Worm (Caenorhabditis elegans) whole organism, late embryonic: ENCODE results near the gene twk-9.

Experiments used
- C08G9.2 ChIP-seq: sonication (generic microtip); optimal IDR thresholded peaks from 2 replicates; lab custom pipeline; 2016; ENCODE audit warnings: mild to moderate bottlenecking, missing genetic modification characterization, moderate library complexity, missing compliant biosample characterization
- C38D4.7 ChIP-seq: fragments of 200-800 bp; sonication (Bioruptor generic); optimal IDR thresholded peaks from 2 replicates; lab custom pipeline; 2018; ENCODE audit warnings: mild to moderate bottlenecking, missing genetic modification characterization, moderate library complexity, missing compliant biosample characterization
- F13H6.1 ChIP-seq: sonication (generic microtip); optimal IDR thresholded peaks from 2 replicates; lab custom pipeline; 2016; ENCODE audit warnings: missing genetic modification characterization, missing compliant biosample characterization
- K02D7.2 ChIP-seq: sonication (generic microtip); optimal IDR thresholded peaks from 2 replicates; lab custom pipeline; 2017; ENCODE audit warnings: mild to moderate bottlenecking, missing genetic modification characterization, missing compliant biosample characterization
- T23F11.4 ChIP-seq: fragments of 200-800 bp; sonication (Bioruptor generic); optimal IDR thresholded peaks from 2 replicates; lab custom pipeline; 2018; ENCODE audit warnings: mild to moderate bottlenecking, missing genetic modification characterization, missing compliant biosample characterization
- ahr-1 ChIP-seq: sonication (generic microtip); optimal IDR thresholded peaks from 2 replicates; lab custom pipeline; 2016; ENCODE audit warnings: missing genetic modification characterization, missing compliant biosample characterization
- ceh-14 ChIP-seq: sonication (generic microtip); optimal IDR thresholded peaks from 2 replicates; lab custom pipeline; 2016; ENCODE audit warnings: missing genotype, missing genetic modification characterization, missing compliant biosample characterization
- ceh-18 ChIP-seq: sonication (generic microtip); optimal IDR thresholded peaks from 2 replicates; lab custom pipeline; 2016; ENCODE audit warnings: missing genetic modification characterization, missing compliant biosample characterization
- ceh-19 ChIP-seq: fragments of 200-800 bp; sonication (Bioruptor generic); optimal IDR thresholded peaks from 2 replicates; lab custom pipeline; 2018; ENCODE audit warnings: mild to moderate bottlenecking, missing genetic modification characterization, missing compliant biosample characterization
- ceh-31 ChIP-seq: sonication (generic microtip); optimal IDR thresholded peaks from 2 replicates; lab custom pipeline; 2016; ENCODE audit warnings: missing genetic modification characterization, missing compliant biosample characterization
- ceh-6 ChIP-seq: fragments of 200-800 bp; sonication (Bioruptor generic); optimal IDR thresholded peaks from 2 replicates; lab custom pipeline; 2018; ENCODE audit warnings: mild to moderate bottlenecking, missing genetic modification characterization, missing compliant biosample characterization
- ceh-9 ChIP-seq: sonication (generic microtip); optimal IDR thresholded peaks from 2 replicates; lab custom pipeline; 2016; ENCODE audit warnings: mild to moderate bottlenecking, missing genetic modification characterization, inconsistent platforms, missing compliant biosample characterization
- dmd-4 ChIP-seq: sonication (generic microtip); optimal IDR thresholded peaks from 2 replicates; lab custom pipeline; 2016; ENCODE audit warnings: borderline replicate concordance, missing genetic modification characterization, missing compliant biosample characterization
- dve-1 ChIP-seq: sonication (generic microtip); optimal IDR thresholded peaks from 2 replicates; lab custom pipeline; 2017; ENCODE audit warnings: antibody characterized with exemption, mild to moderate bottlenecking, missing genetic modification characterization, missing compliant biosample characterization
- elt-2 ChIP-seq: sonication (generic microtip); optimal IDR thresholded peaks from 2 replicates; lab custom pipeline; 2016; ENCODE audit warnings: missing genetic modification reagents, missing genetic modification characterization, missing compliant biosample characterization
- elt-4 ChIP-seq: sonication (generic microtip); optimal IDR thresholded peaks from 2 replicates; lab custom pipeline; 2016; ENCODE audit warnings: missing genetic modification characterization, missing compliant biosample characterization
- eyg-1 ChIP-seq: sonication (generic microtip); optimal IDR thresholded peaks from 2 replicates; lab custom pipeline; 2016; ENCODE audit warnings: missing genotype, missing genetic modification characterization, missing compliant biosample characterization
- fax-1 ChIP-seq: sonication (generic microtip); optimal IDR thresholded peaks from 2 replicates; lab custom pipeline; 2016; ENCODE audit warnings: missing genotype, missing genetic modification characterization, missing compliant biosample characterization
- fkh-10 ChIP-seq: fragments of 150-350 bp; optimal IDR thresholded peaks from 2 replicates; lab custom pipeline; 2014; ENCODE audit warnings: missing biosample characterization, missing genetic modification reagents, missing genetic modification characterization
- hlh-15 ChIP-seq: sonication (generic microtip); optimal IDR thresholded peaks from 2 replicates; lab custom pipeline; 2016; ENCODE audit warnings: missing genetic modification characterization, missing compliant biosample characterization
- hlh-6 ChIP-seq: sonication (generic microtip); optimal IDR thresholded peaks from 2 replicates; lab custom pipeline; 2016; ENCODE audit warnings: missing genotype, missing genetic modification characterization, missing compliant biosample characterization
- hlh-8 ChIP-seq: sonication (generic microtip); optimal IDR thresholded peaks from 2 replicates; lab custom pipeline; 2016; ENCODE audit warnings: missing genotype, missing genetic modification characterization, missing compliant biosample characterization
- lin-11 ChIP-seq: fragments of 200-800 bp; sonication (Bioruptor generic); optimal IDR thresholded peaks from 2 replicates; lab custom pipeline; 2018; ENCODE audit warnings: mild to moderate bottlenecking, missing genetic modification characterization, missing compliant biosample characterization
- madf-2 ChIP-seq: sonication (generic microtip); optimal IDR thresholded peaks from 2 replicates; lab custom pipeline; 2017; ENCODE audit warnings: missing genetic modification characterization, missing compliant biosample characterization
- nfya-1 ChIP-seq: sonication (generic microtip); optimal IDR thresholded peaks from 2 replicates; lab custom pipeline; 2017; ENCODE audit warnings: missing genetic modification characterization, mild to moderate bottlenecking, missing compliant biosample characterization, antibody characterized with exemption, moderate library complexity
- nhr-11 ChIP-seq: fragments of 150-350 bp; optimal IDR thresholded peaks from 2 replicates; lab custom pipeline; 2014; ENCODE audit warnings: missing biosample characterization, missing genetic modification characterization
- npax-4 ChIP-seq: sonication (generic microtip); optimal IDR thresholded peaks from 2 replicates; lab custom pipeline; 2016; ENCODE audit warnings: missing genetic modification characterization, missing compliant biosample characterization
- pag-3 ChIP-seq: sonication (generic microtip); optimal IDR thresholded peaks from 2 replicates; lab custom pipeline; 2016; ENCODE audit warnings: missing compliant biosample characterization, missing genetic modification characterization, borderline replicate concordance
- pat-9 ChIP-seq: fragments of 200-800 bp; sonication (Bioruptor generic); optimal IDR thresholded peaks from 2 replicates; lab custom pipeline; 2018; ENCODE audit warnings: mild to moderate bottlenecking, missing genetic modification characterization, moderate library complexity, missing compliant biosample characterization
- pax-1 ChIP-seq: fragments of 150-350 bp; optimal IDR thresholded peaks from 2 replicates; lab custom pipeline; 2014; ENCODE audit warnings: missing biosample characterization, missing genetic modification characterization
- pha-4 ChIP-seq: fragments of 150-350 bp; optimal IDR thresholded peaks from 2 replicates; lab custom pipeline; 2018; ENCODE audit warnings: missing biosample characterization, missing genetic modification reagents, missing genetic modification characterization
- ref-2 ChIP-seq: sonication (generic microtip); optimal IDR thresholded peaks from 2 replicates; lab custom pipeline; 2016; ENCODE audit warnings: missing genetic modification characterization, missing compliant biosample characterization
- sdc-2 ChIP-seq: sonication (generic microtip); optimal IDR thresholded peaks from 2 replicates; lab custom pipeline; 2016; ENCODE audit warnings: missing genotype, missing genetic modification characterization, missing compliant biosample characterization
- syd-9 ChIP-seq: sonication (generic microtip); optimal IDR thresholded peaks from 2 replicates; lab custom pipeline; 2016; ENCODE audit warnings: mild to moderate bottlenecking, missing genetic modification characterization, moderate library complexity, missing compliant biosample characterization
- tbx-2 ChIP-seq: sonication (generic microtip); optimal IDR thresholded peaks from 2 replicates; lab custom pipeline; 2016; ENCODE audit warnings: missing genetic modification characterization, missing compliant biosample characterization
- tbx-7 ChIP-seq: sonication (generic microtip); optimal IDR thresholded peaks from 2 replicates; lab custom pipeline; 2016; ENCODE audit warnings: missing genotype, missing genetic modification characterization, missing compliant biosample characterization
- ttx-3 ChIP-seq: sonication (generic microtip); optimal IDR thresholded peaks from 2 replicates; lab custom pipeline; 2016; ENCODE audit warnings: missing genetic modification reagents, missing genetic modification characterization, missing compliant biosample characterization
- unc-3 ChIP-seq, 2 experiments: fragments of 200-800 bp in 1 of 2; sonication (Bioruptor generic) in 1 of 2; sonication (generic microtip) in 1 of 2; conservative IDR thresholded peaks in 1 of 2; optimal IDR thresholded peaks in 1 of 2; 2 replicates each; pipeline versions ENCODE4 v1.3.6 to Lab custom; 2016 to 2022; ENCODE audit warnings: missing compliant biosample characterization in 2 of 2, missing genetic modification characterization in 2 of 2, missing genetic modification reagents in 1 of 2
- unc-42 ChIP-seq: sonication (generic microtip); optimal IDR thresholded peaks from 2 replicates; lab custom pipeline; 2016; ENCODE audit warnings: missing genotype, missing genetic modification characterization, missing compliant biosample characterization
- zip-5 ChIP-seq: sonication (generic microtip); optimal IDR thresholded peaks from 2 replicates; lab custom pipeline; 2016; ENCODE audit warnings: missing genetic modification characterization, missing compliant biosample characterization

Gene twk-9

ce11 chrIV:9727217-9727616, 34.2 kb downstream of the twk-9 start:
- TF ChIP-seq eyg-1 (tag; lab: Kevin White, UChicago) (no peak), T23F11.4 (GFP tag; lab: Kevin White, UChicago) (no peak), lin-11 (tag; lab: Kevin White, UChicago) (no peak), fax-1 (tag; lab: Kevin White, UChicago) (no peak), nfya-1 (tag; lab: Kevin White, UChicago) (no peak), fkh-10 (no peak), tbx-2 (tag; lab: Kevin White, UChicago) (no peak), sdc-2 (no peak), ttx-3 (tag; lab: Kevin White, UChicago) (no peak), C38D4.7 (GFP tag; lab: Kevin White, UChicago) (no peak), ceh-18 (tag; lab: Kevin White, UChicago) (no peak), ceh-14 (tag; lab: Kevin White, UChicago) (no peak)

- TF ChIP-seq nfya-1 (tag; lab: Kevin White, UChicago) (no peak), zip-5 (tag; lab: Kevin White, UChicago) (no peak), unc-42 (tag; lab: Kevin White, UChicago) (no peak), hlh-6 (no peak), F13H6.1 (tag; lab: Kevin White, UChicago) (no peak), elt-2 (tag; lab: Kevin White, UChicago) (no peak), dmd-4 (no peak), hlh-15 (tag; lab: Kevin White, UChicago) (no peak), ceh-9 (tag; lab: Kevin White, UChicago) (no peak), K02D7.2 (tag; lab: Kevin White, UChicago) (no peak), pha-4 (tag; lab: Kevin White, UChicago) (no peak), ttx-3 (tag; lab: Kevin White, UChicago) (no peak), pat-9 (tag; lab: Kevin White, UChicago) (no peak), eyg-1 (tag; lab: Kevin White, UChicago) (no peak), ref-2 (tag; lab: Kevin White, UChicago) (no peak)
These were observed 35.4 kb downstream of the twk-9 start, which contains the start of gene nhr-100 for ce11 chrIV:9728376-9728775. Gene nhr-100, plus strand, starts transcription at chrIV:9728676.

- TF ChIP-seq ref-2 (tag; lab: Kevin White, UChicago) (no peak), pat-9 (tag; lab: Kevin White, UChicago) (no peak), fax-1 (tag; lab: Kevin White, UChicago) (no peak), nfya-1 (tag; lab: Kevin White, UChicago) (no peak), C38D4.7 (GFP tag; lab: Kevin White, UChicago) (no peak), hlh-15 (tag; lab: Kevin White, UChicago) (no peak), npax-4 (tag; lab: Kevin White, UChicago) (no peak), sdc-2 (no peak), tbx-7 (tag; lab: Kevin White, UChicago) (no peak), ceh-31 (tag; lab: Kevin White, UChicago) (no peak), ceh-19 (GFP tag; lab: Kevin White, UChicago) (no peak), unc-3 (GFP tag; conservative IDR thresholded peaks at IDR 0.05; lab: Robert Waterston, UW) (no peak), unc-3 (tag; optimal IDR thresholded peaks at IDR 0.05; lab: Kevin White, UChicago) (no peak), tbx-2 (tag; lab: Kevin White, UChicago) (no peak), ceh-14 (tag; lab: Kevin White, UChicago) (no peak), elt-4 (tag; lab: Kevin White, UChicago) (no peak), hlh-8 (tag; lab: Kevin White, UChicago) (no peak), F13H6.1 (tag; lab: Kevin White, UChicago) (no peak), T23F11.4 (GFP tag; lab: Kevin White, UChicago) (no peak)
- TF ChIP-seq, all 69 proteins: peak for 0
These were observed 40.9 kb downstream of the twk-9 start for ce11 chrIV:9733904-9734303.

- TF ChIP-seq ahr-1 (tag; lab: Kevin White, UChicago) (no peak), hlh-15 (tag; lab: Kevin White, UChicago) (no peak), hlh-8 (tag; lab: Kevin White, UChicago) (no peak), ceh-6 (GFP tag; lab: Kevin White, UChicago) (no peak), fkh-10 (no peak), madf-2 (tag; lab: Kevin White, UChicago) (no peak), dve-1 (tag; lab: Kevin White, UChicago) (no peak), ceh-18 (tag; lab: Kevin White, UChicago) (no peak), nhr-11 (tag; lab: Kevin White, UChicago) (no peak), hlh-6 (no peak), dmd-4 (no peak), elt-4 (tag; lab: Kevin White, UChicago) (no peak), pag-3 (tag; lab: Kevin White, UChicago) (no peak), unc-3 (GFP tag; conservative IDR thresholded peaks at IDR 0.05; lab: Robert Waterston, UW) (no peak), unc-3 (tag; optimal IDR thresholded peaks at IDR 0.05; lab: Kevin White, UChicago) (no peak), C38D4.7 (GFP tag; lab: Kevin White, UChicago) (no peak), sdc-2 (no peak), C08G9.2 (tag; lab: Kevin White, UChicago) (no peak), ref-2 (tag; lab: Kevin White, UChicago) (no peak), syd-9 (no peak), pax-1 (tag; lab: Kevin White, UChicago) (no peak)
These were observed 41.9 kb downstream of the twk-9 start for ce11 chrIV:9734861-9735260.
